Worm (Caenorhabditis elegans) whole organism, L1 larva: ENCODE data around the gene ins-10.

Experiments used
- C16A3.4 ChIP-seq: fragments of 150-350 bp; optimal IDR thresholded peaks from 2 replicates; lab custom pipeline; 2014; ENCODE audit warnings: missing biosample characterization, missing genetic modification characterization
- C34B4.2 ChIP-seq: sonication (generic microtip); optimal IDR thresholded peaks from 2 replicates; lab custom pipeline; 2017; ENCODE audit warnings: mild to moderate bottlenecking, missing genetic modification characterization, missing compliant biosample characterization
- Y116A8C.19 ChIP-seq: sonication (generic microtip); optimal IDR thresholded peaks from 2 replicates; lab custom pipeline; 2016; ENCODE audit warnings: missing compliant biosample characterization, missing genetic modification characterization, borderline replicate concordance
- aha-1 ChIP-seq: fragments of 150-350 bp; optimal IDR thresholded peaks from 2 replicates; lab custom pipeline; 2014; ENCODE audit warnings: missing biosample characterization, missing genetic modification characterization
- ceh-63 ChIP-seq: fragments of 200-800 bp; sonication (Bioruptor generic); optimal IDR thresholded peaks from 2 replicates; lab custom pipeline; 2018; ENCODE audit warnings: mild to moderate bottlenecking, missing genetic modification characterization, missing compliant biosample characterization
- ceh-8 ChIP-seq: fragments of 200-800 bp; sonication (Bioruptor generic); optimal IDR thresholded peaks from 2 replicates; lab custom pipeline; 2018; ENCODE audit warnings: mild to moderate bottlenecking, missing genetic modification characterization, moderate library complexity, missing compliant biosample characterization
- ceh-82 ChIP-seq, 3 experiments: fragments of 150-350 bp in 1 of 3; sonication (generic microtip) in 2 of 3; optimal IDR thresholded peaks; 2 replicates each; lab custom pipeline; 2014 to 2017; ENCODE audit warnings: missing biosample characterization in 3 of 3, missing genetic modification characterization in 3 of 3
- ceh-90 ChIP-seq: sonication (generic microtip); optimal IDR thresholded peaks from 2 replicates; lab custom pipeline; 2016; ENCODE audit warnings: missing genetic modification characterization, missing compliant biosample characterization
- ces-1 ChIP-seq: fragments of 150-350 bp; optimal IDR thresholded peaks from 2 replicates; lab custom pipeline; 2014; ENCODE audit warnings: missing biosample characterization, missing genetic modification reagents, missing genetic modification characterization
- dpl-1 ChIP-seq, 3 experiments: fragments of 150-350 bp in 2 of 3; sonication (generic microtip) in 1 of 3; optimal IDR thresholded peaks; 2 replicates each; lab custom pipeline; 2014 to 2017; ENCODE audit warnings: missing biosample characterization in 3 of 3, missing genetic modification characterization in 3 of 3, missing genetic modification reagents in 3 of 3
- efl-1 ChIP-seq, 4 experiments: fragments of 150-350 bp; optimal IDR thresholded peaks in 3 of 4; peaks in 1 of 4; 1 replicate in 1 of 4; 2 replicates in 3 of 4; lab custom pipeline; 2014; ENCODE audit warnings: missing biosample characterization in 2 of 4, missing genetic modification characterization in 2 of 4, missing genetic modification reagents in 2 of 4
- efl-3 ChIP-seq: fragments of 200-800 bp; sonication (Bioruptor generic); optimal IDR thresholded peaks from 2 replicates; lab custom pipeline; 2018; ENCODE audit warnings: mild to moderate bottlenecking, missing genetic modification characterization, missing compliant biosample characterization
- egl-13 ChIP-seq: sonication (generic microtip); optimal IDR thresholded peaks from 2 replicates; lab custom pipeline; 2016; ENCODE audit warnings: missing genotype, missing genetic modification reagents, missing genetic modification characterization, missing compliant biosample characterization
- egl-27 ChIP-seq, 2 experiments: fragments of 150-350 bp in 1 of 2; sonication (generic microtip); optimal IDR thresholded peaks; 3 replicates each; lab custom pipeline; 2017 to 2018; ENCODE audit warnings: missing biosample characterization in 2 of 2, missing genetic modification characterization in 2 of 2, missing genetic modification reagents in 2 of 2
- elt-2 ChIP-seq: sonication (generic microtip); optimal IDR thresholded peaks from 2 replicates; lab custom pipeline; 2016; ENCODE audit warnings: missing genetic modification characterization, mild to moderate bottlenecking, inconsistent platforms, missing compliant biosample characterization, missing genetic modification reagents
- elt-3 ChIP-seq, 6 experiments: fragments of 150-350 bp in 1 of 6; sonication (generic microtip); optimal IDR thresholded peaks; 2 replicates each; lab custom pipeline; 2017 to 2018; ENCODE audit warnings: missing biosample characterization in 6 of 6, missing genetic modification characterization in 6 of 6, inconsistent platforms in 1 of 6
- fkh-10 ChIP-seq: sonication (generic microtip); optimal IDR thresholded peaks from 2 replicates; lab custom pipeline; 2017; ENCODE audit warnings: missing biosample characterization, missing genetic modification reagents, missing genetic modification characterization
- fkh-4 ChIP-seq: sonication (generic microtip); optimal IDR thresholded peaks from 2 replicates; lab custom pipeline; 2016; ENCODE audit warnings: missing compliant biosample characterization, missing genetic modification characterization, borderline replicate concordance
- fkh-8 ChIP-seq: sonication (generic microtip); optimal IDR thresholded peaks from 2 replicates; lab custom pipeline; 2016; ENCODE audit warnings: mild to moderate bottlenecking, missing genetic modification characterization, missing compliant biosample characterization
- hlh-17 ChIP-seq: fragments of 200-800 bp; sonication (Bioruptor generic); optimal IDR thresholded peaks from 2 replicates; lab custom pipeline; 2018; ENCODE audit warnings: missing genetic modification characterization, mild to moderate bottlenecking, missing compliant biosample characterization, moderate library complexity, borderline replicate concordance
- isw-1 ChIP-seq: fragments of 200-800 bp; sonication (Bioruptor generic); IDR thresholded peaks from 2 replicates; pipeline ENCODE4 v1.3.6; 2022; ENCODE audit warnings: missing genetic modification characterization, missing compliant biosample characterization
- lin-13 ChIP-seq: fragments of 150-350 bp; optimal IDR thresholded peaks from 2 replicates; lab custom pipeline; 2014; ENCODE audit warnings: missing biosample characterization, missing genetic modification reagents, missing genetic modification characterization
- lin-14 ChIP-seq: fragments of 200-800 bp; sonication (Bioruptor generic); optimal IDR thresholded peaks from 2 replicates; lab custom pipeline; 2018; ENCODE audit warnings: mild to moderate bottlenecking, missing genetic modification characterization, moderate library complexity, missing compliant biosample characterization
- lin-15B ChIP-seq: fragments of 150-350 bp; sonication (generic microtip); optimal IDR thresholded peaks from 3 replicates; lab custom pipeline; 2014; ENCODE audit warnings: missing biosample characterization, missing genetic modification characterization
- lin-35 ChIP-seq, 2 experiments: fragments of 150-350 bp; optimal IDR thresholded peaks; 2 replicates each; lab custom pipeline; 2014; ENCODE audit warnings: missing biosample characterization in 2 of 2, missing genetic modification characterization in 2 of 2, missing genetic modification reagents in 2 of 2
- lir-3 ChIP-seq: sonication (generic microtip); optimal IDR thresholded peaks from 2 replicates; lab custom pipeline; 2016; ENCODE audit warnings: mild to moderate bottlenecking, missing genetic modification characterization, moderate library complexity, missing compliant biosample characterization; ENCODE audit not compliant: poor library complexity
- lsy-2 ChIP-seq, 2 experiments: fragments of 150-350 bp; optimal IDR thresholded peaks; 2 replicates each; lab custom pipeline; 2014; ENCODE audit warnings: missing biosample characterization in 2 of 2, missing genetic modification characterization in 2 of 2
- nhr-11 ChIP-seq: fragments of 150-350 bp; optimal IDR thresholded peaks from 2 replicates; lab custom pipeline; 2014; ENCODE audit warnings: missing biosample characterization, missing genetic modification characterization
- nhr-237 ChIP-seq: fragments of 150-350 bp; optimal IDR thresholded peaks from 2 replicates; lab custom pipeline; 2014; ENCODE audit warnings: missing biosample characterization, missing genetic modification characterization
- nhr-28 ChIP-seq: fragments of 150-350 bp; optimal IDR thresholded peaks from 2 replicates; lab custom pipeline; 2014; ENCODE audit warnings: missing biosample characterization, missing genetic modification characterization
- nhr-47 ChIP-seq: sonication (generic microtip); optimal IDR thresholded peaks from 2 replicates; lab custom pipeline; 2016; ENCODE audit warnings: mild to moderate bottlenecking, missing genetic modification characterization, moderate library complexity, missing compliant biosample characterization
- nhr-71 ChIP-seq: sonication (generic microtip); optimal IDR thresholded peaks from 2 replicates; lab custom pipeline; 2016; ENCODE audit warnings: mild to moderate bottlenecking, missing genetic modification characterization, moderate library complexity, missing compliant biosample characterization
- nhr-76 ChIP-seq: sonication (generic microtip); optimal IDR thresholded peaks from 2 replicates; lab custom pipeline; 2017; ENCODE audit warnings: missing biosample characterization, missing genetic modification characterization
- nhr-85 ChIP-seq: sonication (generic microtip); peaks from one replicate; lab custom pipeline; 2016; ENCODE audit warnings: missing genetic modification characterization, inconsistent platforms, missing compliant biosample characterization
- nhr-90 ChIP-seq: sonication (generic microtip); optimal IDR thresholded peaks from 2 replicates; lab custom pipeline; 2016; ENCODE audit warnings: mild to moderate bottlenecking, missing genetic modification characterization, missing compliant biosample characterization; ENCODE audit not compliant: poor library complexity
- pax-3 ChIP-seq: fragments of 200-800 bp; sonication (Bioruptor generic); optimal IDR thresholded peaks from 2 replicates; lab custom pipeline; 2018; ENCODE audit warnings: mild to moderate bottlenecking, missing genetic modification characterization, moderate library complexity, missing compliant biosample characterization
- sptf-1 ChIP-seq: fragments of 150-350 bp; optimal IDR thresholded peaks from 2 replicates; lab custom pipeline; 2014; ENCODE audit warnings: missing biosample characterization, missing genetic modification characterization
- tbx-2 ChIP-seq: sonication (generic microtip); optimal IDR thresholded peaks from 2 replicates; lab custom pipeline; 2016; ENCODE audit warnings: missing genetic modification characterization, missing compliant biosample characterization
- unc-86 ChIP-seq: sonication (generic microtip); optimal IDR thresholded peaks from 2 replicates; lab custom pipeline; 2016; ENCODE audit warnings: missing genetic modification characterization, missing compliant biosample characterization
- unc-98 ChIP-seq: fragments of 200-800 bp; sonication (Bioruptor generic); IDR thresholded peaks from 2 replicates; pipeline ENCODE4 v1.3.6; 2022; ENCODE audit warnings: missing genetic modification characterization, missing compliant biosample characterization
- xbp-1 ChIP-seq: sonication (generic microtip); optimal IDR thresholded peaks from 2 replicates; lab custom pipeline; 2016; ENCODE audit warnings: missing genetic modification characterization, missing compliant biosample characterization
- ztf-4 ChIP-seq: fragments of 150-350 bp; optimal IDR thresholded peaks from 2 replicates; lab custom pipeline; 2014; ENCODE audit warnings: missing biosample characterization, missing genetic modification characterization

Gene ins-10

DNA sequence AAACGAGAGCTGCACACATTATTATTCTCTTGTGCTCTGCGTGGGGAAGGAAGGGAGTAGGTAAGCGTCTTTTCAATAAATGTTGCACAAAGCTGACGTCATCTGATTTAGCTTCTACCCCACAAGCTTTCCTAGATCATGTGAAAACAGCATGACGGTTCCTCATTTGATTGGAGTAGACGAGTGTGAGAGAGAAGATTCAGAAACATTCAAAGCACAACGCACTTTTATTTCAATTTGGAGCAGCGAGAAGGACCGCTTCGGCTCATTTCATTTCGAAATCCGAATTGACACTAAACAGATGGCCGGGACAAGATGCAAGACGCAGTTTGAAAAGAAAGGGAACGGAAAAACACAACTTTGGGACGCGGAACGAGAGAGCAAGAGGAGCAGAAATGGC, 29.4 kb upstream of the ins-10 start (continued):
- TF ChIP-seq dpl-1 (GFP tag; optimal IDR thresholded peaks at IDR 0.05; lab: Kevin White, UChicago): no peak
- TF ChIP-seq sptf-1 (tag; lab: Kevin White, UChicago): no peak
- no peak for TF ChIP-seq lin-15B (tag; lab: Kevin White, UChicago)
- no peak for TF ChIP-seq ztf-4 (tag; lab: Kevin White, UChicago)
- TF ChIP-seq nhr-11 (tag; lab: Kevin White, UChicago): no peak
- no peak for TF ChIP-seq nhr-28
- TF ChIP-seq isw-1 (GFP tag; lab: Robert Waterston, UW): no peak
- TF ChIP-seq lir-3 (tag; lab: Kevin White, UChicago): no peak
- no peak for TF ChIP-seq nhr-237 (tag; lab: Kevin White, UChicago)
- TF ChIP-seq efl-3 (GFP tag; lab: Kevin White, UChicago): no peak
- TF ChIP-seq nhr-85 (tag; lab: Kevin White, UChicago): no peak
- no peak for TF ChIP-seq ceh-90 (tag; lab: Kevin White, UChicago)
- TF ChIP-seq fkh-10 (GFP tag; lab: Kevin White, UChicago): peak; percentile 29
- no peak for TF ChIP-seq xbp-1 (tag; lab: Kevin White, UChicago)

DNA sequence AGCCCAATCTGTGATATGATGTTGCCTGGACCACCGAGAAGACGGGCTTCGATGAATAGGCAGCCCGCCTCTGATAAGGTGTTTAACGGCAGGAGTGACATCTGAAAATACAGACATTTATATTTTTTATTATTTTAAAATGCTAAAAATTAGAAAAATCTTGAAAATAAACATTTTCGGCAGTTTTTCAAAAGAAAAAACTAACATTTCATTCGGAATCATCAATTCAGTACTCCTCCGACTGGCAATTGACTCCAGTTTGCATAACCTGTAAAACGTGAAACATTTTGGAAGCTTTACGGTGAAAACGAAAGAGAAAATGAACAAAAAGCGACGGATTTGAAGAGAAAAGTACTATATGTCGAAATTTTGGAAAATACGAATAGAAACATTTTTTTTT, 27.9 kb upstream of the ins-10 start, which contains the start of gene ric-7:
Gene ric-7 (minus strand): TSS at position 101 of the 400 bp plus-strand sequence.
- TF ChIP-seq fkh-4 (no peak), lin-13 (GFP tag; lab: Kevin White, UChicago) (no peak), ces-1 (no peak), ceh-63 (no peak), nhr-76 (tag; lab: Kevin White, UChicago) (no peak), elt-3 (tag; optimal IDR thresholded peaks at IDR 0.05; lab: Kevin White, UChicago) (no peak), hlh-17 (GFP tag; lab: Kevin White, UChicago) (no peak), C16A3.4 (no peak), ztf-4 (tag; lab: Kevin White, UChicago) (no peak), C34B4.2 (tag; lab: Kevin White, UChicago) (no peak), egl-13 (tag; lab: Kevin White, UChicago) (no peak), ceh-82 (tag; optimal IDR thresholded peaks at IDR 0.05; lab: Kevin White, UChicago) (no peak), elt-2 (tag; lab: Kevin White, UChicago) (no peak), egl-27 (tag; optimal IDR thresholded peaks at IDR 0.05; lab: Kevin White, UChicago) (no peak)

ce11 chrV:14006819-14007218, 26.9 kb upstream of the ins-10 start:
- TF ChIP-seq nhr-237 (tag; lab: Kevin White, UChicago): no peak
- no peak for TF ChIP-seq lin-15B (tag; lab: Kevin White, UChicago)
- TF ChIP-seq nhr-71 (tag; lab: Kevin White, UChicago): peak; percentile 25
- peak in 1 of 2 experiments; percentile 16 for TF ChIP-seq lin-35 (GFP tag; optimal IDR thresholded peaks at IDR 0.05; lab: Kevin White, UChicago)
- peak; percentile 28 for TF ChIP-seq unc-86
- TF ChIP-seq fkh-8: peak; percentile 42
- peak; percentile 12 for TF ChIP-seq tbx-2 (tag; lab: Kevin White, UChicago)
- no peak for TF ChIP-seq unc-98 (GFP tag; lab: Robert Waterston, UW)
- peak; percentile 5 for TF ChIP-seq ceh-8 (GFP tag; lab: Kevin White, UChicago)
- no peak for TF ChIP-seq ztf-4 (tag; lab: Kevin White, UChicago)
- TF ChIP-seq nhr-47 (tag; lab: Kevin White, UChicago): peak; percentile 27
- TF ChIP-seq Y116A8C.19 (tag; lab: Kevin White, UChicago): no peak
- no peak for TF ChIP-seq aha-1 (tag; lab: Kevin White, UChicago)
- peak in 1 of 2 experiments; percentile 37 for TF ChIP-seq lsy-2 (tag; optimal IDR thresholded peaks at IDR 0.05; lab: Kevin White, UChicago)
- TF ChIP-seq ceh-82 (tag; optimal IDR thresholded peaks at IDR 0.05; lab: Kevin White, UChicago): peak in 2 of 3 experiments; percentile 9 to 28
- TF ChIP-seq lin-14 (GFP tag; lab: Kevin White, UChicago): peak; percentile 63
- peak in 1 of 2 experiments; percentile 10 for TF ChIP-seq efl-1 (optimal IDR thresholded peaks at IDR 0.05; lab: Kevin White, UChicago)
- TF ChIP-seq efl-1 (GFP tag; optimal IDR thresholded peaks at IDR 0.05 in 1 of 2; lab: Kevin White, UChicago): no peak
- TF ChIP-seq pax-3 (tag; lab: Kevin White, UChicago): peak; percentile 40
- TF ChIP-seq nhr-90: no peak
- 0 out of 2 replicates have a peak, but pooled peaks have one; percentile 2 for TF ChIP-seq isw-1 (GFP tag; lab: Robert Waterston, UW)
